Worm (Caenorhabditis elegans) whole organism, midembryonic: Measurements from ENCODE around the gene sru-19.

Experiments
- cog-1 ChIP-seq: sonication (generic microtip); optimal IDR thresholded peaks from 2 replicates; lab custom pipeline; 2016; ENCODE audit warnings: missing genetic modification characterization, missing compliant biosample characterization
- flt-1 ChIP-seq: fragments of 200-800 bp; sonication (Bioruptor generic); IDR thresholded peaks from 2 replicates; pipeline ENCODE4 v1.3.6; 2022; ENCODE audit warnings: missing genetic modification characterization, missing compliant biosample characterization
- klf-2 ChIP-seq: fragments of 200-800 bp; sonication (Bioruptor generic); conservative IDR thresholded peaks from 2 replicates; pipeline ENCODE4 v1.3.6; 2022; ENCODE audit warnings: missing genetic modification reagents, missing genetic modification characterization, missing compliant biosample characterization
- med-1 ChIP-seq: sonication (generic microtip); optimal IDR thresholded peaks from 2 replicates; lab custom pipeline; 2017; ENCODE audit warnings: missing genetic modification characterization, mild to moderate bottlenecking, missing compliant biosample characterization, antibody characterized with exemption, missing genetic modification reagents; ENCODE audit not compliant: insufficient read depth
- ref-1 ChIP-seq: fragments of 200-800 bp; sonication (Bioruptor generic); conservative IDR thresholded peaks from 2 replicates; pipeline ENCODE4 v1.3.6; 2022; ENCODE audit warnings: missing genetic modification reagents, missing genetic modification characterization, missing compliant biosample characterization
- tab-1 ChIP-seq: fragments of 200-800 bp; sonication (Bioruptor generic); IDR thresholded peaks from 2 replicates; pipeline ENCODE4 v1.3.6; 2022; ENCODE audit warnings: missing genetic modification characterization, missing compliant biosample characterization
- ztf-29 ChIP-seq: fragments of 200-800 bp; sonication (Bioruptor generic); IDR thresholded peaks from 2 replicates; pipeline ENCODE4 v1.3.6; 2022; ENCODE audit warnings: missing genetic modification reagents, missing genetic modification characterization, missing compliant biosample characterization

- TF ChIP-seq klf-2 (GFP tag; lab: Robert Waterston, UW) (no peak), ztf-29 (GFP tag; lab: Robert Waterston, UW) (no peak), ref-1 (GFP tag; lab: Robert Waterston, UW) (no peak), flt-1 (GFP tag; lab: Robert Waterston, UW) (no peak), cog-1 (tag; lab: Kevin White, UChicago) (no peak), med-1 (GFP tag; lab: Kevin White, UChicago) (no peak), tab-1 (no peak)
These were observed 49.5 kb downstream of the sru-19 start, which contains the start of gene ipmk-1 for ce11 chrIV:12547824-12548223.
